Worm (Caenorhabditis elegans) whole organism, mixed stage, embryonic: ENCODE results near the gene sec-6.

Source experiments
- M03D4.4 ChIP-seq: sonication (generic microtip); optimal IDR thresholded peaks from 2 replicates; lab custom pipeline; 2017; ENCODE audit warnings: mild to moderate bottlenecking, missing genetic modification characterization, missing compliant biosample characterization
- bed-3 ChIP-seq: fragments of 200-800 bp; sonication (Bioruptor generic); optimal IDR thresholded peaks from 3 replicates; lab custom pipeline; 2018; ENCODE audit warnings: mild to moderate bottlenecking, missing genetic modification characterization, moderate library complexity, missing compliant biosample characterization
- blmp-1 ChIP-seq: fragments of 150-350 bp; optimal IDR thresholded peaks from 2 replicates; lab custom pipeline; 2014; ENCODE audit warnings: missing biosample characterization, missing genetic modification characterization
- ceh-39 ChIP-seq: fragments of 150-350 bp; optimal IDR thresholded peaks from 2 replicates; lab custom pipeline; 2014; ENCODE audit warnings: missing biosample characterization, missing genetic modification characterization
- ceh-43 ChIP-seq: fragments of 200-800 bp; sonication (Bioruptor generic); optimal IDR thresholded peaks from 2 replicates; lab custom pipeline; 2018; ENCODE audit warnings: mild to moderate bottlenecking, missing genetic modification characterization, moderate library complexity, missing compliant biosample characterization
- ceh-83 ChIP-seq: fragments of 200-800 bp; sonication (Bioruptor generic); optimal IDR thresholded peaks from 2 replicates; lab custom pipeline; 2018; ENCODE audit warnings: mild to moderate bottlenecking, missing genetic modification characterization, missing compliant biosample characterization
- ces-1 ChIP-seq: fragments of 150-350 bp; optimal IDR thresholded peaks from 2 replicates; lab custom pipeline; 2014; ENCODE audit warnings: missing biosample characterization, missing genetic modification reagents, missing genetic modification characterization
- cnd-1 ChIP-seq: fragments of 200-800 bp; sonication (Bioruptor generic); optimal IDR thresholded peaks from 2 replicates; lab custom pipeline; 2018; ENCODE audit warnings: mild to moderate bottlenecking, missing genetic modification characterization, missing compliant biosample characterization
- drap-1 ChIP-seq: fragments of 200-800 bp; sonication (Bioruptor generic); optimal IDR thresholded peaks from 3 replicates; lab custom pipeline; 2018; ENCODE audit warnings: mild to moderate bottlenecking, missing genetic modification characterization, missing compliant biosample characterization
- elt-1 ChIP-seq: sonication (generic microtip); optimal IDR thresholded peaks from 2 replicates; lab custom pipeline; 2017; ENCODE audit warnings: missing genetic modification characterization, mild to moderate bottlenecking, missing compliant biosample characterization, antibody characterized with exemption, moderate library complexity, borderline replicate concordance; ENCODE audit not compliant: insufficient read depth
- elt-3 ChIP-seq: fragments of 150-350 bp; optimal IDR thresholded peaks from 2 replicates; lab custom pipeline; 2014; ENCODE audit warnings: missing biosample characterization, missing genetic modification characterization
- flh-1 ChIP-seq: fragments of 200-800 bp; sonication (Bioruptor generic); optimal IDR thresholded peaks from 2 replicates; lab custom pipeline; 2018; ENCODE audit warnings: mild to moderate bottlenecking, missing genetic modification characterization, moderate library complexity, missing compliant biosample characterization
- ham-2 ChIP-seq: fragments of 200-800 bp; sonication (Bioruptor generic); optimal IDR thresholded peaks from 2 replicates; lab custom pipeline; 2018; ENCODE audit warnings: mild to moderate bottlenecking, missing genetic modification characterization, missing compliant biosample characterization
- hlh-1 ChIP-seq: fragments of 150-350 bp; optimal IDR thresholded peaks from 2 replicates; lab custom pipeline; 2014; ENCODE audit warnings: missing biosample characterization, missing genetic modification reagents, missing genetic modification characterization
- lin-13 ChIP-seq: fragments of 150-350 bp; optimal IDR thresholded peaks from 2 replicates; lab custom pipeline; 2014; ENCODE audit warnings: missing biosample characterization, missing genetic modification characterization
- lin-32 ChIP-seq: fragments of 200-800 bp; sonication (Bioruptor generic); optimal IDR thresholded peaks from 2 replicates; lab custom pipeline; 2018; ENCODE audit warnings: mild to moderate bottlenecking, missing genetic modification characterization, missing compliant biosample characterization
- lsy-2 ChIP-seq: fragments of 150-350 bp; optimal IDR thresholded peaks from 2 replicates; lab custom pipeline; 2014; ENCODE audit warnings: missing biosample characterization, missing genetic modification characterization
- mab-5 ChIP-seq: fragments of 150-350 bp; optimal IDR thresholded peaks from 2 replicates; lab custom pipeline; 2014; ENCODE audit warnings: missing biosample characterization, missing genetic modification characterization
- mep-1 ChIP-seq: fragments of 150-350 bp; optimal IDR thresholded peaks from 2 replicates; lab custom pipeline; 2017; ENCODE audit warnings: missing biosample characterization, missing genetic modification reagents, missing genetic modification characterization, inconsistent platforms
- mls-2 ChIP-seq: sonication (generic microtip); optimal IDR thresholded peaks from 2 replicates; lab custom pipeline; 2016; ENCODE audit warnings: mild to moderate bottlenecking, missing genetic modification characterization, moderate library complexity, missing compliant biosample characterization
- nhr-12 ChIP-seq: fragments of 150-350 bp; optimal IDR thresholded peaks from 2 replicates; lab custom pipeline; 2014; ENCODE audit warnings: missing biosample characterization, missing genetic modification characterization
- nhr-2 ChIP-seq: fragments of 150-350 bp; optimal IDR thresholded peaks from 2 replicates; lab custom pipeline; 2014; ENCODE audit warnings: missing biosample characterization, missing genetic modification characterization
- nhr-237 ChIP-seq: fragments of 150-350 bp; optimal IDR thresholded peaks from 2 replicates; lab custom pipeline; 2014; ENCODE audit warnings: missing biosample characterization, missing genetic modification characterization
- nhr-28 ChIP-seq: fragments of 150-350 bp; optimal IDR thresholded peaks from 2 replicates; lab custom pipeline; 2014; ENCODE audit warnings: missing biosample characterization, missing genetic modification characterization
- nhr-76 ChIP-seq: sonication (generic microtip); optimal IDR thresholded peaks from 2 replicates; lab custom pipeline; 2017; ENCODE audit warnings: missing biosample characterization, missing genetic modification characterization
- pha-4 ChIP-seq: fragments of 150-350 bp; optimal IDR thresholded peaks from 2 replicates; lab custom pipeline; 2018; ENCODE audit warnings: missing biosample characterization, missing genetic modification reagents, missing genetic modification characterization
- sem-2 ChIP-seq: fragments of 200-800 bp; sonication (Bioruptor generic); optimal IDR thresholded peaks from 2 replicates; lab custom pipeline; 2018; ENCODE audit warnings: mild to moderate bottlenecking, missing genetic modification characterization, missing compliant biosample characterization
- snpc-4 ChIP-seq: fragments of 150-350 bp; optimal IDR thresholded peaks from 2 replicates; lab custom pipeline; 2014; ENCODE audit warnings: missing biosample characterization, missing genetic modification characterization
- sptf-1 ChIP-seq: sonication (generic microtip); optimal IDR thresholded peaks from 2 replicates; lab custom pipeline; 2017; ENCODE audit warnings: mild to moderate bottlenecking, missing genetic modification characterization, moderate library complexity, missing compliant biosample characterization
- tbx-8 ChIP-seq: fragments of 200-800 bp; sonication (Bioruptor generic); optimal IDR thresholded peaks from 2 replicates; lab custom pipeline; 2018; ENCODE audit warnings: mild to moderate bottlenecking, missing genetic modification characterization, moderate library complexity, missing compliant biosample characterization
- unc-120 ChIP-seq: sonication (generic microtip); optimal IDR thresholded peaks from 2 replicates; lab custom pipeline; 2017; ENCODE audit warnings: missing genetic modification characterization, missing compliant biosample characterization; ENCODE audit not compliant: poor library complexity, severe bottlenecking
- unc-39 ChIP-seq: fragments of 150-350 bp; optimal IDR thresholded peaks from 2 replicates; lab custom pipeline; 2014; ENCODE audit warnings: missing biosample characterization, missing genetic modification characterization
- unc-62 ChIP-seq: fragments of 150-350 bp; optimal IDR thresholded peaks from 2 replicates; lab custom pipeline; 2014; ENCODE audit warnings: missing biosample characterization, missing genetic modification reagents, missing genetic modification characterization
- zip-8 ChIP-seq: fragments of 150-350 bp; optimal IDR thresholded peaks from 2 replicates; lab custom pipeline; 2014; ENCODE audit warnings: missing biosample characterization, missing genetic modification characterization
- ztf-11 ChIP-seq: fragments of 150-350 bp; optimal IDR thresholded peaks from 2 replicates; lab custom pipeline; 2014; ENCODE audit warnings: missing biosample characterization, missing genetic modification characterization

The sec-6 gene

DNA sequence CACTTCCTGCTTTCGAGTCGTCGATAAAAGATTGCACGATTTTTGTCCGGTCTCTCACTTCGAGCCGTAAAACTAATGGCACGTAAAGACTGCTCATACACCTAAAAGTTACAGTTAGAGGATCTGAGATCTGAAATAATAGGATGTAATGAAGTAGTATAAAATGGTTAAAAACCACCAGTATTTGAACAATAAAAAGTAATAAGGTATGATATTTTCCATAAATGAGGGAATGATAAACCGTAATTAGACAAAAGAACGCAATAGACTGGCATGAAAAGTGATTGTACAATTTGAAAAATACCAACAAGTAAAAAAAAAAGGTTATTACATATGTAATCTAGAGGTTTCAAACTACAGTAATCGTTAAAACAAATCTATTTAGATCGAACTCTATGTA lies 33.7 kb downstream of the sec-6 start, which contains the start of gene brap-2:
brap-2 (minus strand) TSS at position 101 of the 400 bp plus-strand sequence.
- TF ChIP-seq mab-5 (tag; lab: Kevin White, UChicago) (no peak), lsy-2 (tag; lab: Kevin White, UChicago) (no peak), pha-4 (tag; lab: Kevin White, UChicago) (no peak), ztf-11 (tag; lab: Kevin White, UChicago) (no peak), ceh-39 (tag; lab: Kevin White, UChicago) (no peak), mep-1 (no peak), M03D4.4 (tag; lab: Kevin White, UChicago) (no peak), ceh-83 (no peak), sptf-1 (tag; lab: Kevin White, UChicago) (no peak), tbx-8 (GFP tag; lab: Kevin White, UChicago) (no peak), nhr-12 (tag; lab: Kevin White, UChicago) (no peak), sem-2 (GFP tag; lab: Kevin White, UChicago) (no peak), unc-120 (tag; lab: Kevin White, UChicago) (no peak), lin-32 (GFP tag; lab: Kevin White, UChicago) (no peak), flh-1 (GFP tag; lab: Kevin White, UChicago) (no peak), unc-62 (no peak), mls-2 (tag; lab: Kevin White, UChicago) (no peak), unc-39 (tag; lab: Kevin White, UChicago) (no peak), bed-3 (GFP tag; lab: Kevin White, UChicago) (no peak)

DNA sequence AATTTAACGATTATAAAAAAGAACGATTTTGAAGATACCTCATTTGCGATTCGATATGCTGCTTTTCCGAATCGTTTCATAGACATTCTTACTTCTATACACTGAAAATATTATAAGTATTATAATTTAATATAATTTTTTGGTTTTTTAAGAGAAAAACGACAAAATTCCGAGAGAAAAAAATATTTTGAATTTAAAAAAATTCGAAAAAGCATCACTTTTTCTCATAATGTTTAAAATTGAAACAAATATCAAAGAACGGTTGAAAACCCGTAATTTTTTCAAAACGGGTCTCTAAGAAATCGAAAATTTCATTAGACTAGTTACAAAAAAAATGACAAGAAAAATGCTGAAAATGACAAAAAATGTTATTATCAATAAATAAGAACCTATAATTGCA lies 36.2 kb downstream of the sec-6 start, which contains the start of gene pink-1:
pink-1 (minus strand) TSS at position 101 of the 400 bp plus-strand sequence.
- TF ChIP-seq nhr-12 (tag; lab: Kevin White, UChicago) (no peak), mab-5 (tag; lab: Kevin White, UChicago) (no peak), nhr-2 (tag; lab: Kevin White, UChicago) (no peak), flh-1 (GFP tag; lab: Kevin White, UChicago) (no peak), mls-2 (tag; lab: Kevin White, UChicago) (no peak), mep-1 (no peak), nhr-76 (tag; lab: Kevin White, UChicago) (no peak)

DNA sequence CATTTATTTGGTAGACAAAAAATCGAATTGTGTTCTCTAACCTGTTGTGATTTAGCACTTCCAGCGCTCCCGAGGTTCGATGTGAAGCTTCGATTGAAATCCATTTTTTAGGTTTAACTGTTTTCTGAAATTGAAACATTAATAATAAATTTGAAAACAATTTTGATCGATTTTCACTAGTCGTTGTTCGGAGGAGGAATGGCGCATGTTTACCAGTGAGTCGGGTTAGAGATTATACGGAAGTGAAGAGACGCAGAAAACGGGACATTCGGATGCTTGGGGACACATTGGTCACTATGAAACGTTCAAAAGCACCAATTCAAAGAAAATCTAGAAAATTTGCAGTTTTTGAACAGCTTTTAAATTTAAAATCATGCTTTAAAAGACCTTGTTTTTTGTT lies 39.4 kb downstream of the sec-6 start, which contains the start of gene fbxl-3:
fbxl-3 (minus strand) TSS at position 124 of the 400 bp plus-strand sequence.
- no peak for TF ChIP-seq ceh-83
- TF ChIP-seq mab-5 (tag; lab: Kevin White, UChicago): no peak
- peak; percentile 65 for TF ChIP-seq pha-4 (tag; lab: Kevin White, UChicago)
- TF ChIP-seq bed-3 (GFP tag; lab: Kevin White, UChicago): no peak
- TF ChIP-seq, all 35 proteins: peak for 1

DNA sequence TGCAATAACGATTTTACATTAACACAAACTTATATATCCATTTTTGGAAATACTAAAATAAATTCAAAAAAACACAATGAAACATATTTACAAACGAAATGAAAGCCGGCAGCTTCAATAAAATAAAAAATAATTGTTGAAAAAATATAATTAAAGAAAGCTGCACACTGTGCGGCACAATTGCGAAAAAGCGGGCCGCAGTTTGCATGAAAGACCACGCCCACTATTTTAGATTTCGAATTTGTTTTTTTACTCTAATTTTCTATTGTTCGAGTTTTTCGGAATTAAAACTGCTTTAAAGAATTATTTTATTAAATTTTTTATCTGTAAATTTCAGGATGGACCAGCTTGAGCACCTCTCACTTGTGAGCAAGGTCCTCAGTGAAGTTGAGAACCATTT lies 39.8 kb downstream of the sec-6 start, which contains the start of gene mog-5:
mog-5 (plus strand) TSS at position 338 of the 400 bp plus-strand sequence.
- TF ChIP-seq lin-32 (GFP tag; lab: Kevin White, UChicago) (no peak), elt-3 (tag; lab: Kevin White, UChicago) (no peak), ceh-43 (GFP tag; lab: Kevin White, UChicago) (peak; percentile 86), nhr-28 (tag; lab: Kevin White, UChicago) (no peak), mab-5 (tag; lab: Kevin White, UChicago) (no peak), ztf-11 (tag; lab: Kevin White, UChicago) (no peak), ceh-39 (tag; lab: Kevin White, UChicago) (no peak), cnd-1 (tag; lab: Kevin White, UChicago) (no peak), flh-1 (GFP tag; lab: Kevin White, UChicago) (no peak), sptf-1 (tag; lab: Kevin White, UChicago) (no peak), nhr-12 (tag; lab: Kevin White, UChicago) (no peak), unc-62 (no peak), zip-8 (tag; lab: Kevin White, UChicago) (no peak), bed-3 (GFP tag; lab: Kevin White, UChicago) (peak; percentile 40), tbx-8 (GFP tag; lab: Kevin White, UChicago) (no peak), hlh-1 (tag; lab: Kevin White, UChicago) (peak; percentile 52), pha-4 (tag; lab: Kevin White, UChicago) (no peak), mls-2 (tag; lab: Kevin White, UChicago) (no peak), sem-2 (GFP tag; lab: Kevin White, UChicago) (peak; percentile 16), elt-1 (tag; lab: Kevin White, UChicago) (no peak), nhr-237 (tag; lab: Kevin White, UChicago) (peak; percentile 8), ces-1 (GFP tag; lab: Kevin White, UChicago) (peak; percentile 74), mep-1 (peak; percentile 33), nhr-76 (tag; lab: Kevin White, UChicago) (no peak), blmp-1 (peak; percentile 18), ceh-83 (no peak), M03D4.4 (tag; lab: Kevin White, UChicago) (peak; percentile 74), lin-13 (tag; lab: Kevin White, UChicago) (no peak), snpc-4 (no peak), lsy-2 (tag; lab: Kevin White, UChicago) (peak; percentile 15), unc-120 (tag; lab: Kevin White, UChicago) (no peak), unc-39 (tag; lab: Kevin White, UChicago) (no peak), drap-1 (GFP tag; lab: Kevin White, UChicago) (peak; percentile 40), ham-2 (GFP tag; lab: Kevin White, UChicago) (peak; percentile 58), nhr-2 (tag; lab: Kevin White, UChicago) (no peak)
